Fruit fly (Drosophila melanogaster) whole organism, wandering third instar larva: ENCODE results near the gene Acbp2.
A peak's percentile ranks its signal among the peaks of the same experiment; 100 is the strongest.

Source experiments
- CG32264 ChIP-seq: fragments of 200-800 bp; sonication (Bioruptor generic); optimal IDR thresholded peaks from 2 replicates; lab custom pipeline; 2016; ENCODE audit warnings: missing biosample characterization, missing genetic modification characterization
- CG9705 ChIP-seq: fragments of 200-800 bp; sonication (Bioruptor generic); optimal IDR thresholded peaks from 2 replicates; lab custom pipeline; 2018; ENCODE audit warnings: missing biosample characterization, mild to moderate bottlenecking, missing genetic modification characterization
- CrebA ChIP-seq: fragments of 200-800 bp; sonication (Bioruptor generic); optimal IDR thresholded peaks from 2 replicates; lab custom pipeline; 2016; ENCODE audit warnings: missing biosample characterization, mild to moderate bottlenecking, missing genetic modification characterization, borderline replicate concordance
- Dfd ChIP-seq: fragments of >200 bp; optimal IDR thresholded peaks from 2 replicates; lab custom pipeline; 2017; ENCODE audit warnings: missing biosample characterization, missing genetic modification characterization
- Dif ChIP-seq: fragments of 200-275, 200-300 bp; sonication (Bioruptor generic); optimal IDR thresholded peaks from 2 replicates; lab custom pipeline; 2018; ENCODE audit warnings: missing biosample characterization, missing genetic modification characterization; ENCODE audit not compliant: partially characterized antibody
- GATAd ChIP-seq: sonication (Bioruptor generic); optimal IDR thresholded peaks from 2 replicates; lab custom pipeline; 2016; ENCODE audit warnings: missing biosample characterization, missing genetic modification characterization
- HLH106 ChIP-seq: fragments of 200-800 bp; optimal IDR thresholded peaks from 3 replicates; lab custom pipeline; 2019; ENCODE audit warnings: missing biosample characterization, mild to moderate bottlenecking, missing genetic modification characterization, moderate library complexity
- Hnf4 ChIP-seq: fragments of 200-800 bp; sonication (Bioruptor generic); optimal IDR thresholded peaks from 2 replicates; lab custom pipeline; 2016; ENCODE audit warnings: missing biosample characterization, mild to moderate bottlenecking, missing genetic modification characterization
- Hr78 ChIP-seq: fragments of >200 bp; optimal IDR thresholded peaks from 2 replicates; lab custom pipeline; 2017; ENCODE audit warnings: missing biosample characterization, missing genetic modification characterization
- Hr83 ChIP-seq: fragments of 200-300 bp; sonication (Bioruptor generic); optimal IDR thresholded peaks from 2 replicates; lab custom pipeline; 2016; ENCODE audit warnings: missing biosample characterization, mild to moderate bottlenecking, missing genetic modification characterization, moderate library complexity; ENCODE audit not compliant: poor library complexity, severe bottlenecking
- Jra ChIP-seq: sonication (Bioruptor generic); optimal IDR thresholded peaks from 2 replicates; lab custom pipeline; 2016; ENCODE audit warnings: missing biosample characterization, missing genetic modification characterization
- Mio ChIP-seq: sonication (Bioruptor generic); optimal IDR thresholded peaks from 2 replicates; lab custom pipeline; 2016; ENCODE audit warnings: missing biosample characterization, missing genetic modification characterization
- Myc ChIP-seq: fragments of >200 bp; optimal IDR thresholded peaks from 2 replicates; lab custom pipeline; 2017
- N ChIP-seq: fragments of >200 bp; optimal IDR thresholded peaks from 2 replicates; lab custom pipeline; 2018; ENCODE audit warnings: missing biosample characterization, missing external identifiers, missing genetic modification characterization
- OdsH ChIP-seq: fragments of 200-800 bp; sonication (Bioruptor generic); optimal IDR thresholded peaks from 2 replicates; lab custom pipeline; 2016; ENCODE audit warnings: missing biosample characterization, mild to moderate bottlenecking, missing genetic modification characterization
- Sp1 ChIP-seq: fragments of 200-800 bp; sonication (Bioruptor generic); optimal IDR thresholded peaks from 3 replicates; lab custom pipeline; 2019; ENCODE audit warnings: missing biosample characterization, mild to moderate bottlenecking, missing genetic modification characterization, moderate library complexity
- Vsx2 ChIP-seq: fragments of 200-300, 225-300 bp; sonication (Bioruptor generic); optimal IDR thresholded peaks from 2 replicates; lab custom pipeline; 2018; ENCODE audit warnings: missing biosample characterization, missing genetic modification characterization; ENCODE audit not compliant: partially characterized antibody
- br ChIP-seq: fragments of 200-800 bp; sonication (Bioruptor generic); optimal IDR thresholded peaks from 2 replicates; lab custom pipeline; 2016; ENCODE audit warnings: missing biosample characterization, missing genetic modification characterization
- brk ChIP-seq: fragments of 200-800 bp; sonication (Bioruptor generic); optimal IDR thresholded peaks from 2 replicates; lab custom pipeline; 2016; ENCODE audit warnings: missing biosample characterization, mild to moderate bottlenecking, missing genetic modification characterization
- dl ChIP-seq, 2 experiments: fragments of 175-275, 200-275 bp in 1 of 2; fragments of 200-275 bp in 1 of 2; sonication (Bioruptor generic); optimal IDR thresholded peaks; lab custom pipeline; 2018; ENCODE audit warnings: mild to moderate bottlenecking in 2 of 2, missing biosample characterization in 2 of 2, missing genetic modification characterization in 2 of 2, moderate library complexity in 2 of 2; ENCODE audit not compliant: partially characterized antibody in 2 of 2, insufficient read depth in 1 of 2
- dmrt93B ChIP-seq: fragments of 200-800 bp; sonication (Bioruptor generic); optimal IDR thresholded peaks from 2 replicates; lab custom pipeline; 2018; ENCODE audit warnings: missing biosample characterization, mild to moderate bottlenecking, missing genetic modification characterization
- ey ChIP-seq: fragments of 200-800 bp; sonication (Bioruptor generic); optimal IDR thresholded peaks from 2 replicates; lab custom pipeline; 2016; ENCODE audit warnings: missing biosample characterization, missing genetic modification characterization
- foxo ChIP-seq, 2 experiments: fragments of 200-800 bp; sonication (Bioruptor generic); optimal IDR thresholded peaks; 2 replicates in 1 of 2; 3 replicates in 1 of 2; lab custom pipeline; 2016 to 2017; ENCODE audit warnings: missing biosample characterization in 2 of 2, missing genetic modification characterization in 2 of 2
- fru ChIP-seq: fragments of 200-800 bp; sonication (Bioruptor generic); optimal IDR thresholded peaks from 3 replicates; lab custom pipeline; 2016; ENCODE audit warnings: missing biosample characterization, mild to moderate bottlenecking, missing genetic modification characterization
- h ChIP-seq: fragments of 200-800 bp; sonication (Bioruptor generic); optimal IDR thresholded peaks from 3 replicates; lab custom pipeline; 2016; ENCODE audit warnings: missing biosample characterization, mild to moderate bottlenecking, missing genetic modification characterization
- jim ChIP-seq: fragments of 175-275, 200-325 bp; sonication (Bioruptor generic); optimal IDR thresholded peaks from 2 replicates; lab custom pipeline; 2016; ENCODE audit warnings: missing biosample characterization, mild to moderate bottlenecking, missing genetic modification characterization
- lola ChIP-seq: fragments of >200 bp; optimal IDR thresholded peaks from 2 replicates; lab custom pipeline; 2017; ENCODE audit warnings: missing biosample characterization, missing genetic modification characterization
- pan ChIP-seq: fragments of >200 bp; optimal IDR thresholded peaks from 2 replicates; lab custom pipeline; 2017
- rgr ChIP-seq: fragments of 200-800 bp; sonication (Bioruptor generic); optimal IDR thresholded peaks from 3 replicates; lab custom pipeline; 2016; ENCODE audit warnings: missing biosample characterization, mild to moderate bottlenecking, missing genetic modification characterization
- sage ChIP-seq: fragments of 200-800 bp; sonication (Bioruptor generic); optimal IDR thresholded peaks from 2 replicates; lab custom pipeline; 2016; ENCODE audit warnings: missing biosample characterization, mild to moderate bottlenecking, missing genetic modification characterization
- sv ChIP-seq: fragments of 200-800 bp; sonication (Bioruptor generic); optimal IDR thresholded peaks from 3 replicates; lab custom pipeline; 2016; ENCODE audit warnings: missing biosample characterization, missing genetic modification characterization
- usp ChIP-seq: fragments of >200 bp; optimal IDR thresholded peaks from 2 replicates; lab custom pipeline; 2017; ENCODE audit warnings: missing biosample characterization, missing genetic modification characterization
- woc ChIP-seq: sonication (Bioruptor generic); optimal IDR thresholded peaks from 2 replicates; lab custom pipeline; 2016; ENCODE audit warnings: missing biosample characterization, mild to moderate bottlenecking, missing genetic modification characterization

Gene Acbp2

dm6 chr3L:7094548-7095072 is 37.1 kb upstream of the Acbp2 start, which contains the start of gene form3:
form3 (plus strand) TSS chr3L:7094818.
- TF ChIP-seq fru: peak; percentile 87
- TF ChIP-seq Mio (GFP tag; lab: Kevin White, UChicago): no peak
- no peak for TF ChIP-seq lola
- no peak for TF ChIP-seq HLH106
- TF ChIP-seq CG9705 (GFP tag; lab: Kevin White, UChicago): no peak
- TF ChIP-seq foxo (GFP tag; optimal IDR thresholded peaks at IDR 0.05; lab: Kevin White, UChicago): no peak
- no peak for TF ChIP-seq Hr78 (GFP tag; lab: Kevin White, UChicago)
- TF ChIP-seq pan: no peak
- TF ChIP-seq GATAd: no peak

DNA sequence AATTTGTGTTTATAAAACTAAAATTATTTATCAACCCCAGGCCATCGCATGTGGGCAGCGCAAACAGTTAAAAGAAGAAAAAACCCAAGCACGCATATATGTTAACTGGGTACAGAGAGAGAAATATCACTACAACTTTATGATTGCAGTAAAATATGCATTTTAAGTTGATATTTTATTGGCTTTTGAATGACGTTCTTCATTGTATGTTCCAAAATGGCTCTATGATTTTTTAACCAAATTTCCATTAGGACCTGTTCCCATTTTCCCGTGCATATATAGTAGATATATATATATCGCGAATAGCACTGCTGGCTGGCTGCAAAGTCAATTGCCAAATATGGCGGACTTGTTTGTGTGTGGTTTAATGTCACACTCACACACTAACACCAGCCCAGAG is 35.1 kb upstream of the Acbp2 start:
- TF ChIP-seq br (GFP tag; lab: Kevin White, UChicago) (no peak), rgr (GFP tag; lab: Kevin White, UChicago) (peak; percentile 8), Mio (GFP tag; lab: Kevin White, UChicago) (no peak), Myc (no peak), Sp1 (GFP tag; lab: Kevin White, UChicago) (no peak), OdsH (GFP tag; lab: Kevin White, UChicago) (no peak), h (no peak), Dfd (GFP tag; lab: Kevin White, UChicago) (no peak), GATAd (no peak), dl (GFP tag; optimal IDR thresholded peaks at IDR 0.05; lab: Kevin White, UChicago; ENCODE audit: insufficient read depth in 1 of 2, partially characterized antibody in 2 of 2) (no peak), fru (peak; percentile 6), Jra (no peak), woc (GFP tag; lab: Kevin White, UChicago) (no peak), HLH106 (no peak), Dif (no peak), dmrt93B (GFP tag; lab: Kevin White, UChicago) (no peak), Vsx2 (GFP tag; lab: Kevin White, UChicago) (no peak), Hnf4 (GFP tag; lab: Kevin White, UChicago) (no peak), foxo (GFP tag; optimal IDR thresholded peaks at IDR 0.05; lab: Kevin White, UChicago) (peak in 1 of 2 experiments; percentile 4), usp (no peak)

dm6 chr3L:7103941-7104340 is 27.7 kb upstream of the Acbp2 start:
- TF ChIP-seq GATAd (no peak), Hnf4 (GFP tag; lab: Kevin White, UChicago) (no peak), Hr83 (GFP tag; lab: Kevin White, UChicago) (no peak), ey (GFP tag; lab: Kevin White, UChicago) (no peak), pan (no peak), h (no peak), sv (GFP tag; lab: Kevin White, UChicago) (no peak), sage (GFP tag; lab: Kevin White, UChicago) (no peak), Hr78 (GFP tag; lab: Kevin White, UChicago) (no peak), CrebA (GFP tag; lab: Kevin White, UChicago) (no peak), brk (no peak), OdsH (GFP tag; lab: Kevin White, UChicago) (no peak), br (GFP tag; lab: Kevin White, UChicago) (no peak), HLH106 (no peak)

DNA sequence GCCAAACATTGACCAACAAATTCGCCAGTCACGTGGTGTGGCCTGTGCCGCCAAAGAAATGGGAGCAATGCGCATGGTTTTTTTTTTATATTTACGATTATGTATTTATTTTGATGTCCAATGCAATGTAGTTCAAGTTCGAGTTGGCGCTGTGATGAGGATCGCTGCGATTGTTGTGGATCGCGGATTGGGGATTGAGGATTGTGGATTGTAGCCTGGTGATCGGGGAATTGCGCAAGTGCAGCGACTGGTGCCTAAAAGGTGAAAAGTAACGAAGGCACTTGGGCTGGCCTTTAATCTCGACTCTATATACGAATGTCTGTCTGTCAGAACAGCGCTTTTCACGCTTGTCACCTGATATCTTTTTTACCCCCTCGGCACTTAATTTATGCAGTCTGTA is 27.2 kb upstream of the Acbp2 start:
- TF ChIP-seq Dif (no peak), Hr78 (GFP tag; lab: Kevin White, UChicago) (no peak), foxo (GFP tag; optimal IDR thresholded peaks at IDR 0.05; lab: Kevin White, UChicago) (no peak), usp (no peak)

DNA sequence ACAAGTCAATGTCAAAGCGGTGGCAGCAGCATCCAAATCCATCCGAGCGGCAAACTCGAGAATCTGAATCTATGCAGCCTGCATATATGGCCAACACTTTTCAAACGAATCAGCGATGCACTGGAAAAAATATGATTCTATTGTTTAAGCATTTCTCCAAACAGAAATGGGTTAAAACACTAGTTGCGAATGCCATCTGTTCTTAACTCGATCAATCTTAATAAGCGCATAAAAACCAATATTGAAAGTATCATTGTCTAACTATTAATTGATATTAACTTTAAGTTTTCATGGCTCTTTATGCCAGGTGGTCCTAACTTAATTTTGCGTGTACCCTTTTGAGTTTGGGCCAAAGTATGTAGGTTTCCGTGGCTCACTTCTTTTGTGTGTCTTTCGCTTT is 26.0 kb upstream of the Acbp2 start:
- no peak for TF ChIP-seq Jra
- TF ChIP-seq sage (GFP tag; lab: Kevin White, UChicago): no peak
- TF ChIP-seq brk: no peak
- no peak for TF ChIP-seq N
- no peak for TF ChIP-seq CrebA (GFP tag; lab: Kevin White, UChicago)
- TF ChIP-seq jim (GFP tag; lab: Kevin White, UChicago): no peak
- TF ChIP-seq dmrt93B (GFP tag; lab: Kevin White, UChicago): no peak
- TF ChIP-seq CG32264 (GFP tag; lab: Kevin White, UChicago): no peak
- TF ChIP-seq pan: no peak
- no peak for TF ChIP-seq foxo (GFP tag; optimal IDR thresholded peaks at IDR 0.05; lab: Kevin White, UChicago)
- no peak for TF ChIP-seq Hr83 (GFP tag; lab: Kevin White, UChicago)
- TF ChIP-seq sv (GFP tag; lab: Kevin White, UChicago): no peak
- TF ChIP-seq Dfd (GFP tag; lab: Kevin White, UChicago): no peak
- TF ChIP-seq Hnf4 (GFP tag; lab: Kevin White, UChicago): no peak
- no peak for TF ChIP-seq h
